Worm (Caenorhabditis elegans) whole organism, L3 larva: ENCODE data around the gene snpc-1.2.

ENCODE experiments used
- nhr-77 ChIP-seq: fragments of 150-350 bp; optimal IDR thresholded peaks from 2 replicates; lab custom pipeline; 2014; ENCODE audit warnings: missing biosample characterization, missing genetic modification characterization
- snpc-4 ChIP-seq: fragments of 150-350 bp; optimal IDR thresholded peaks from 2 replicates; lab custom pipeline; 2014; ENCODE audit warnings: missing biosample characterization, missing genetic modification characterization

- TF ChIP-seq nhr-77 (no peak), snpc-4 (peak; percentile 13)
These were observed 12.7 kb upstream of the snpc-1.2 start for ce11 chrIII:13182003-13182402.
